Fruit fly (Drosophila melanogaster): ENCODE data around the gene Rrp1.

The Rrp1 gene

dm6 chr2L:2941353-2941752 is 31.0 kb downstream of the Rrp1 start:
- TF ChIP-seq CG8478 (optimal IDR thresholded peaks at IDR 0.05) (no peak), CTCF (optimal IDR thresholded peaks at IDR 0.05) (no peak)

- no peak for TF ChIP-seq CTCF (optimal IDR thresholded peaks at IDR 0.05)
- no peak for TF ChIP-seq CG8478 (optimal IDR thresholded peaks at IDR 0.05)
These were observed 32.6 kb downstream of the Rrp1 start for dm6 chr2L:2939698-2940097.

dm6 chr2L:2935704-2936103 is 36.6 kb downstream of the Rrp1 start:
- TF ChIP-seq CTCF (optimal IDR thresholded peaks at IDR 0.05) (no peak), CG8478 (optimal IDR thresholded peaks at IDR 0.05) (no peak)

dm6 chr2L:2931555-2932131 is 40.7 kb downstream of the Rrp1 start:
- TF ChIP-seq CG8478 (optimal IDR thresholded peaks at IDR 0.05) (no peak), CTCF (optimal IDR thresholded peaks at IDR 0.05) (no peak)

- TF ChIP-seq CG8478 (optimal IDR thresholded peaks at IDR 0.05) (no peak), CTCF (optimal IDR thresholded peaks at IDR 0.05) (no peak)
These were observed 41.7 kb downstream of the Rrp1 start for dm6 chr2L:2930646-2931045.

- no peak for TF ChIP-seq CTCF (optimal IDR thresholded peaks at IDR 0.05)
- TF ChIP-seq CG8478 (optimal IDR thresholded peaks at IDR 0.05), result no peak
These were observed 48.0 kb downstream of the Rrp1 start for dm6 chr2L:2924266-2924801.

- no peak for TF ChIP-seq CTCF (optimal IDR thresholded peaks at IDR 0.05)
- TF ChIP-seq CG8478 (optimal IDR thresholded peaks at IDR 0.05), result no peak
These were observed 51.7 kb downstream of the Rrp1 start for dm6 chr2L:2920641-2921040.
